Worm (Caenorhabditis elegans): ENCODE measurements around the gene Y59H11AM.4.

The Y59H11AM.4 gene

DNA sequence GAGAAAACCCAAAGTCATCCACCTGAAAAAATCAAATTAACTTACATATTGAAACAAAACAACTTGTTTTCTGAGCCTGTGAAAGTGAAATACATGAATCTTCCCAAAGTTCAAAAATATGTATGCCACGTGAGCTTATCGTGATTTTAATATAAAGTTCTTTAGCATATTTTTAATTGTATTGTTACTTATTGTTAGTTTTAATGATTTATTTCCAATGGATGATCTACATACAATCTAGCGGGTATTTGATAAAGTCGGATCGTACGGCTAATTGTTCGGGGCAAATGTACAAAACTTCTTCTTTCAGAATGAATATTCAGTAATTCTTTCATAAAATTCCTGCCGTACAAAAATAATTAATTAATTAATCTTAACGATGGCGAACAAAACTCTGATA lies at the start of gene Y59H11AM.4:
Y59H11AM.4 (minus strand) TSS at position 101 of the 400 bp plus-strand sequence.
- no peak for TF ChIP-seq pha-4 (GFP tag; IDR thresholded peaks at IDR 0.05)
- no peak for TF ChIP-seq pha-4 (tag; optimal IDR thresholded peaks at IDR 0.05)
- no peak for TF ChIP-seq mdl-1 (tag; optimal IDR thresholded peaks at IDR 0.05)

DNA sequence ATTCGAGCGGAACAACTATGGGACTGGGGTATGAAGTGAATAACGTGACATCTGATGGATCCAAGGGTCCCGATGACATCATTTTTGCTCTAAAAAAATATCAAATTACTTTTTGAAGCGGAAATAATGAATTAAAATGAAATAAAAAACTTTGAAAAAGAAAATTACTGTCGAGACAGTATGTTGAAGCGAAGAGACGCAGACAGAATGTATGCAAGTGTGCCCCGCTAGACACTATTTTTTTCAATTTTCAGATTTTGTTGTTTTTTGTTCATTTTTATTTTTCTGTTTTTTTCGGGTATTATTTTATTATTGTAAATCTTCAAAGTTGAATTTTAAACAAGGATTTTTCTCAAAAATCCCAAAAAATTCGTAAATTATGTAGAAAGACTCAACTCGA lies 48.5 kb upstream of the Y59H11AM.4 start, which contains the start of gene F42A9.8:
F42A9.8 (minus strand) TSS at position 88 of the 400 bp plus-strand sequence.
- TF ChIP-seq lin-38 (GFP tag; IDR thresholded peaks at IDR 0.05) (peak; percentile 56), fos-1 (tag; optimal IDR thresholded peaks at IDR 0.05) (no peak), ceh-44 (GFP tag; IDR thresholded peaks at IDR 0.05) (no peak), F26F4.8 (GFP tag; conservative IDR thresholded peaks at IDR 0.05) (no peak)

DNA sequence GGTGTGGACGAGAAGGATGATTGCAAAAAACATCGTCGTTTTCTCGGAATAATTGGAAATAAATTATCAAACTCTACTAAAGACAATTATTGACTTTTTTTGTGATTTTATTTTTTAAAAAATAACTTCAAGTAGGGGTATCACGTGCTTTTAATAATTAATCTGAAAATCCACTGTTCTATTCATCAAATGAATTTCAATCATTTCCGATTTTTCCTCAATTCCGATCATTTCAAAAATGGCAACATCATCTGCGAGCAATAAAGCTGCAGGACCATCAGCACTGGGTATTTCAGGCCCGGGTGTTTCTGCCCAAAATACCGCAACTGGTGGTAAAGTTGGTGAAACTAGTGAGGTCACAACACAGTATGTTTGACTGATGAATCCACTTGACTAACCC lies 46.9 kb upstream of the Y59H11AM.4 start, which contains the start of the genes F42A9.7 and F42A9.3:
F42A9.7 (minus strand) TSS at position 101 of the 400 bp plus-strand sequence.
F42A9.3 (plus strand) TSS at position 214 of the 400 bp plus-strand sequence.
- TF ChIP-seq hlh-30 (tag; optimal IDR thresholded peaks at IDR 0.05; ENCODE audit: insufficient read depth) (no peak), ceh-62 (tag; optimal IDR thresholded peaks at IDR 0.05) (no peak), ceh-44 (GFP tag; IDR thresholded peaks at IDR 0.05) (no peak), php-3 (GFP tag; IDR thresholded peaks at IDR 0.05) (no peak), nhr-41 (GFP tag; IDR thresholded peaks at IDR 0.05) (no peak), unc-130 (GFP tag; optimal IDR thresholded peaks at IDR 0.05) (no peak), mep-1 (tag; optimal IDR thresholded peaks at IDR 0.05) (no peak), arid-1 (GFP tag; conservative IDR thresholded peaks at IDR 0.05) (no peak), unc-62 (GFP tag; optimal IDR thresholded peaks at IDR 0.05 in 1 of 2) (no peak), unc-62 (tag; optimal IDR thresholded peaks at IDR 0.05) (no peak), Y5F2A.4 (GFP tag; optimal IDR thresholded peaks at IDR 0.05) (no peak), F26F4.8 (GFP tag; conservative IDR thresholded peaks at IDR 0.05) (no peak), lin-13 (GFP tag; optimal IDR thresholded peaks at IDR 0.05) (no peak), T20F7.1 (GFP tag; optimal IDR thresholded peaks at IDR 0.05) (no peak), saeg-2 (GFP tag; IDR thresholded peaks at IDR 0.05) (no peak), nhr-11 (tag; optimal IDR thresholded peaks at IDR 0.05) (no peak), T26A8.4 (GFP tag; IDR thresholded peaks at IDR 0.05) (no peak), daf-16 (GFP tag; optimal IDR thresholded peaks at IDR 0.05) (no peak), daf-16 (tag; optimal IDR thresholded peaks at IDR 0.05) (no peak), ama-1 (optimal IDR thresholded peaks at IDR 0.05) (no peak)

DNA sequence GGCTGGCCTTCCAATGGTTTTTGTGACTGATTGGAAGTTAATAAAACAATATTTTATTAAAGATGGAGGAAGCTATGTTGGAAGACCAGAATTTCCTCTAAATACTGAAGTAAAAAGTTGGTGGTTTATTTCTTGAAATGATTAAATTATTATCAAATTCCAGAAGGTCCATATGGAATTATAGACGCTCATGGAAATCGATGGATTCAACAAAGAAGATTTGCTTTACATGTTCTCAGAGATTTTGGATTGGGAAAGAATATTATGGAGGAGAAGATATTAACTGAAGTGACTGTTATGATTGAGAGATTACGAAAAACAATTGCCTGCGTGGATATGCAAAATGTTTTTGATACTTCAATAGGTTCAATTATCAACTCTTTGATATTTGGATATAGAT lies 45.2 kb upstream of the Y59H11AM.4 start:
- TF ChIP-seq hif-1 (tag; optimal IDR thresholded peaks at IDR 0.05): no peak
- no peak for TF ChIP-seq dmd-9 (GFP tag; IDR thresholded peaks at IDR 0.05)
- TF ChIP-seq skn-1 (tag; optimal IDR thresholded peaks at IDR 0.05): no peak
- TF ChIP-seq zag-1 (tag; optimal IDR thresholded peaks at IDR 0.05): no peak
- TF ChIP-seq set-16 (GFP tag; IDR thresholded peaks at IDR 0.05): no peak
- no peak for TF ChIP-seq mxl-2 (GFP tag; conservative IDR thresholded peaks at IDR 0.05)
- TF ChIP-seq aha-1 (tag): peak; percentile 13
- no peak for TF ChIP-seq ces-1 (GFP tag; optimal IDR thresholded peaks at IDR 0.05)
- TF ChIP-seq unc-62 (GFP tag; optimal IDR thresholded peaks at IDR 0.05 in 1 of 2): peak in 1 of 2 experiments; percentile 91
- TF ChIP-seq unc-62 (tag; optimal IDR thresholded peaks at IDR 0.05): no peak
- TF ChIP-seq spr-3 (GFP tag; optimal IDR thresholded peaks at IDR 0.05): no peak
- TF ChIP-seq rbr-2 (tag; optimal IDR thresholded peaks at IDR 0.05): no peak
- TF ChIP-seq lin-39 (tag; optimal IDR thresholded peaks at IDR 0.05): no peak
- no peak for TF ChIP-seq egl-27 (tag; optimal IDR thresholded peaks at IDR 0.05)
- TF ChIP-seq attf-4 (tag; optimal IDR thresholded peaks at IDR 0.05): no peak
- no peak for TF ChIP-seq nhr-111 (GFP tag; optimal IDR thresholded peaks at IDR 0.05)
